Worm (Caenorhabditis elegans): ENCODE results near the gene C49F8.1.

Gene C49F8.1

ce11 chrX:13362486-13362885, 2.3 kb downstream of the C49F8.1 start, which contains the start of gene C49F8.15:
C49F8.15 (minus strand) TSS chrX:13362586.
- TF ChIP-seq let-607 (tag; optimal IDR thresholded peaks at IDR 0.05) (no peak), dpff-1 (tag; optimal IDR thresholded peaks at IDR 0.05) (no peak), ets-4 (GFP tag; optimal IDR thresholded peaks at IDR 0.05) (no peak), aptf-3 (GFP tag; IDR thresholded peaks at IDR 0.05) (no peak), ztf-3 (GFP tag; optimal IDR thresholded peaks at IDR 0.05) (no peak), ztf-28 (GFP tag; IDR thresholded peaks at IDR 0.05) (no peak), sea-2 (GFP tag; IDR thresholded peaks at IDR 0.05) (no peak), C17E4.6 (GFP tag; IDR thresholded peaks at IDR 0.05) (no peak), dpl-1 (GFP tag; optimal IDR thresholded peaks at IDR 0.05) (no peak), F22D6.2 (tag; optimal IDR thresholded peaks at IDR 0.05) (no peak), mel-28 (tag; optimal IDR thresholded peaks at IDR 0.05; ENCODE audit: borderline replicate concordance) (no peak)

- TF ChIP-seq cebp-1 (GFP tag; IDR thresholded peaks at IDR 0.05) (no peak), cebp-1 (tag; optimal IDR thresholded peaks at IDR 0.05) (peak; percentile 38), atf-7 (tag; optimal IDR thresholded peaks at IDR 0.05) (peak; percentile 35), lsy-27 (tag; optimal IDR thresholded peaks at IDR 0.05; ENCODE audit: borderline replicate concordance, insufficient read depth) (no peak), ztf-22 (GFP tag; optimal IDR thresholded peaks at IDR 0.05) (no peak), nhr-80 (tag; optimal IDR thresholded peaks at IDR 0.05) (peak; percentile 90), attf-5 (GFP tag; optimal IDR thresholded peaks at IDR 0.05) (no peak), ceh-58 (GFP tag; IDR thresholded peaks at IDR 0.05) (no peak), F37B4.10 (GFP tag; IDR thresholded peaks at IDR 0.05) (no peak)
Measured at ce11 chrX:13360632-13361031, 4.2 kb downstream of the C49F8.1 start.

ce11 chrX:13359800-13360199, 5.0 kb downstream of the C49F8.1 start:
- TF ChIP-seq fkh-3 (tag; optimal IDR thresholded peaks at IDR 0.05) (no peak), Y53F4B.3 (GFP tag; IDR thresholded peaks at IDR 0.05) (no peak), nhr-80 (tag; optimal IDR thresholded peaks at IDR 0.05) (peak; percentile 35), aptf-3 (GFP tag; IDR thresholded peaks at IDR 0.05) (no peak), ztf-26 (tag; optimal IDR thresholded peaks at IDR 0.05) (peak; percentile 19), rcor-1 (GFP tag; IDR thresholded peaks at IDR 0.05) (no peak), cebp-1 (GFP tag; IDR thresholded peaks at IDR 0.05) (no peak), cebp-1 (tag; optimal IDR thresholded peaks at IDR 0.05) (peak; percentile 19), ceh-79 (tag; optimal IDR thresholded peaks at IDR 0.05) (no peak), nfyb-1 (GFP tag; IDR thresholded peaks at IDR 0.05) (0 out of 2 replicates have a peak, but pooled peaks have one; percentile 26), unc-62 (GFP tag; optimal IDR thresholded peaks at IDR 0.05) (peak; percentile 18)

- TF ChIP-seq lag-1 (GFP tag; IDR thresholded peaks at IDR 0.05) (no peak), B0336.3 (GFP tag; IDR thresholded peaks at IDR 0.05) (peak; percentile 60), somi-1 (GFP tag; optimal IDR thresholded peaks at IDR 0.05) (peak; percentile 86), cebp-2 (GFP tag; IDR thresholded peaks at IDR 0.05) (0 out of 2 replicates have a peak, but pooled peaks have one; percentile 11), ceh-27 (GFP tag; optimal IDR thresholded peaks at IDR 0.05) (peak; percentile 3), lin-35 (GFP tag; optimal IDR thresholded peaks at IDR 0.05) (peak in 1 of 3 experiments; percentile 18), nfyb-1 (GFP tag; IDR thresholded peaks at IDR 0.05) (peak; percentile 55; the same call in 1 of the 2 replicates), pbrm-1 (GFP tag; IDR thresholded peaks at IDR 0.05) (0 out of 2 replicates have a peak, but pooled peaks have one; percentile 17), ztf-26 (tag; optimal IDR thresholded peaks at IDR 0.05) (peak; percentile 94), zfh-2 (GFP tag; conservative IDR thresholded peaks at IDR 0.05) (peak; percentile 82; the same call in 1 of the 2 replicates), hlh-26 (GFP tag; conservative IDR thresholded peaks at IDR 0.05) (no peak), lin-40 (tag; optimal IDR thresholded peaks at IDR 0.05) (peak; percentile 86), attf-5 (GFP tag; optimal IDR thresholded peaks at IDR 0.05) (peak; percentile 31), unc-130 (GFP tag; optimal IDR thresholded peaks at IDR 0.05) (no peak), nhr-80 (tag; optimal IDR thresholded peaks at IDR 0.05) (peak; percentile 68), athp-1 (tag; optimal IDR thresholded peaks at IDR 0.05) (no peak), repo-1 (tag; optimal IDR thresholded peaks at IDR 0.05) (peak; percentile 60), pha-4 (tag; optimal IDR thresholded peaks at IDR 0.05) (peak; percentile 48), chd-7 (tag; optimal IDR thresholded peaks at IDR 0.05) (peak; percentile 72), lin-54 (GFP tag; optimal IDR thresholded peaks at IDR 0.05) (peak; percentile 15), let-526 (GFP tag; IDR thresholded peaks at IDR 0.05) (0 out of 2 replicates have a peak, but pooled peaks have one; percentile 15), madf-10 (tag; optimal IDR thresholded peaks at IDR 0.05) (peak; percentile 48)
Measured at ce11 chrX:13358573-13358972, 6.2 kb downstream of the C49F8.1 start.

Data from whole organism, young adult.